Fruit fly (Drosophila melanogaster): ENCODE results near the gene Dnah3.

Gene Dnah3

DNA sequence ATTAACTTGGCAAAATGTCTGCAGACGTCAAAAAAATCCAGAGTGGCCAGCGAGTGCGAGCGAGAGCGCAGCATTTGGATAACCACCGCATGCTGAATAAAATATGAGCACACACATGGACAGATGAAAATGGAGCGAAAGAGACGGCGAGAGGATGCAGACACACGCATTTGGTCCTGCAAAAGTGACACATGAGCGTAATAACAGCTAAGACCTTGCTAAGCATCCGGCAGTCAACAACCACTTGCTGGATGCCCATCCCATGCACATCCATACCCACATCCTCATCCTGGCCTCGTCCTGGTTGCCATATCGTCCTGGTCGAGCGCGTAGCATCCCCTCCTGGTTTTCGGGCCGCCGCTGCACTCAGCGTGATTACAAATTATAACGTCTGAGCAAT, 18.4 kb upstream of the Dnah3 start:
- TF ChIP-seq CG34422 (GFP tag; IDR thresholded peaks at IDR 0.05): no peak
- peak; percentile 27 for TF ChIP-seq CG1832 (GFP tag; optimal IDR thresholded peaks at IDR 0.05)
- peak; percentile 65 for TF ChIP-seq CG8478 (optimal IDR thresholded peaks at IDR 0.05)
- TF ChIP-seq CG10274 (GFP tag; optimal IDR thresholded peaks at IDR 0.05): no peak
- TF ChIP-seq zen (tag; optimal IDR thresholded peaks at IDR 0.05): peak; percentile 23
- TF ChIP-seq lbe (GFP tag; optimal IDR thresholded peaks at IDR 0.05): no peak
- TF ChIP-seq Hey (tag; optimal IDR thresholded peaks at IDR 0.05): peak; percentile 22
- no peak for TF ChIP-seq fd102C (GFP tag; optimal IDR thresholded peaks at IDR 0.05)
- no peak for TF ChIP-seq zfh1 (GFP tag; IDR thresholded peaks at IDR 0.05)
- no peak for TF ChIP-seq so (GFP tag; IDR thresholded peaks at IDR 0.05)
- no peak for TF ChIP-seq CG11398 (GFP tag; optimal IDR thresholded peaks at IDR 0.05)
- peak in 1 of 2 experiments; percentile 47 for TF ChIP-seq tll (GFP tag; optimal IDR thresholded peaks at IDR 0.05)
- TF ChIP-seq twi (tag; optimal IDR thresholded peaks at IDR 0.05): peak; percentile 61
- no peak for TF ChIP-seq dpn (GFP tag; optimal IDR thresholded peaks at IDR 0.05)
- peak; percentile 45 for TF ChIP-seq cg (GFP tag; optimal IDR thresholded peaks at IDR 0.05)
- peak; percentile 14 for TF ChIP-seq CG15479 (GFP tag; optimal IDR thresholded peaks at IDR 0.05)
- no peak for TF ChIP-seq CG31224 (GFP tag; IDR thresholded peaks at IDR 0.05)
- peak; percentile 63 for TF ChIP-seq Nf-YC (tag; optimal IDR thresholded peaks at IDR 0.05)

DNA sequence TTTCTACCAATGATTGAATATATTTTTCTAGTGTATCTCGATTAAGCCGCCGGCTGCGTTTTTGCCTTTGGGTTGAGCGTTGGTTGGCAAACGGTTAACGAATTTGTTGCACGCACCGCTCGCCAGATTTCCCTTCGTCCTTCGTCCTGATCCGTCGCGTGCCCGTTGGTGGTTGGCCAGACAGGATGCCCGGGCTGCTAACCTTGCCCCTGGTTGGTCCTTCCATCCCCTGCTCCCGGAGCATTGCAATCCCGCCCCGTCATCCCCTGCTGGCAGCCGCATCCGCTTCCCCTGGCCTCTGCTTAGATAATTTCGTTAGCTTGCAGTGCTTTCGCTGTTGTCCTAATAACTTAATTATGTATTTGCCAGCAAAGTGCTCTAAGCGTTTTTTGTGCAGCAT, 17.6 kb upstream of the Dnah3 start:
- TF ChIP-seq cwo (GFP tag; optimal IDR thresholded peaks at IDR 0.05) (no peak), Nf-YC (tag; optimal IDR thresholded peaks at IDR 0.05) (peak; percentile 84), psq (GFP tag; optimal IDR thresholded peaks at IDR 0.05) (no peak), Nf-YB (GFP tag; optimal IDR thresholded peaks at IDR 0.05) (peak; percentile 84), NFAT (GFP tag; IDR thresholded peaks at IDR 0.05) (0 out of 2 replicates have a peak, but pooled peaks have one; percentile 19), Oaz (GFP tag; IDR thresholded peaks at IDR 0.05) (no peak), Hey (tag; optimal IDR thresholded peaks at IDR 0.05) (peak; percentile 52), zen2 (GFP tag; IDR thresholded peaks at IDR 0.05; ENCODE audit: partially characterized antibody) (no peak), sna (GFP tag; IDR thresholded peaks at IDR 0.05; ENCODE audit: partially characterized antibody) (no peak), CG8765 (GFP tag; IDR thresholded peaks at IDR 0.05) (0 out of 2 replicates have a peak, but pooled peaks have one; percentile 28), pnt (GFP tag; optimal IDR thresholded peaks at IDR 0.05) (no peak), CrebB (tag; optimal IDR thresholded peaks at IDR 0.05) (no peak), CG8281 (tag; optimal IDR thresholded peaks at IDR 0.05) (no peak)

DNA sequence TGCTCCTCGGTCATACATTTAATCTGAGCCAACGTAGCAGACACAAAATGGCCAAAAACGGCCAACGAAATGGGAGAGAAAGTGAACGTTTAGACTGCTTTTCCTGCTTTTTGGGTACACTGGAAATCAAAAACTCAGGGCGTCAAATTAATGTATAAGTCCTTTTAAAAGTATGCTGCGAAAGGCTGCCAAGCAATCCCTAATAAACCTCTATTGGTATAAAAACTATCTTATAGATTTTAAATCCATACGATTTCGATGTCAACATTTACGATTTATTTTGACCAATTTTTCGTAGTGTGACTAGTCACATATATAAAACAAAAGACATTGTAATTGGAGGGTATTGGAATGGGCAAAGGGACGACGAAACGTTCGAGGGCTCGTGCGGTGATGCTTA, 16.3 kb upstream of the Dnah3 start:
- TF ChIP-seq oc (tag; optimal IDR thresholded peaks at IDR 0.05): no peak
- peak; percentile 51; the same call in 2 of the 3 replicates for TF ChIP-seq dysf (GFP tag; IDR thresholded peaks at IDR 0.05)
- no peak for TF ChIP-seq TFAM (GFP tag; optimal IDR thresholded peaks at IDR 0.05)
- TF ChIP-seq lab (GFP tag; optimal IDR thresholded peaks at IDR 0.05): peak; percentile 28
- no peak for TF ChIP-seq CG5180 (GFP tag; optimal IDR thresholded peaks at IDR 0.05)
- no peak for TF ChIP-seq caup (GFP tag; optimal IDR thresholded peaks at IDR 0.05; ENCODE audit: severe bottlenecking)
- peak; percentile 41; the same call in 2 of the 3 replicates for TF ChIP-seq row (GFP tag; IDR thresholded peaks at IDR 0.05)
- 0 out of 2 replicates have a peak, but pooled peaks have one; percentile 5 for TF ChIP-seq CG32532 (GFP tag; IDR thresholded peaks at IDR 0.05)
- peak; percentile 4 for TF ChIP-seq CG15269 (tag; optimal IDR thresholded peaks at IDR 0.05)
- no peak for TF ChIP-seq CG6854 (GFP tag; optimal IDR thresholded peaks at IDR 0.05)
- 0 out of 3 replicates have a peak, but pooled peaks have one; percentile 6 for TF ChIP-seq ci (GFP tag; IDR thresholded peaks at IDR 0.05)
- TF ChIP-seq Rfx (GFP tag; IDR thresholded peaks at IDR 0.05): peak; percentile 20; the same call in 1 of the 2 replicates
- no peak for TF ChIP-seq Nf-YC (tag; optimal IDR thresholded peaks at IDR 0.05)
- no peak for TF ChIP-seq CG43689 (GFP tag; IDR thresholded peaks at IDR 0.05)
- no peak for TF ChIP-seq CG6689 (GFP tag; IDR thresholded peaks at IDR 0.05)
- TF ChIP-seq abd-A (tag; optimal IDR thresholded peaks at IDR 0.05): peak; percentile 25
- peak; percentile 20 for TF ChIP-seq gem (tag; optimal IDR thresholded peaks at IDR 0.05)
- peak; percentile 9; the same call in 1 of the 2 replicates for TF ChIP-seq Ada2b (GFP tag; IDR thresholded peaks at IDR 0.05)
- TF ChIP-seq CG14014 (GFP tag; IDR thresholded peaks at IDR 0.05): 0 out of 2 replicates have a peak, but pooled peaks have one; percentile 19
- TF ChIP-seq CG11504 (tag; optimal IDR thresholded peaks at IDR 0.05): peak; percentile 14
- TF ChIP-seq fd102C (GFP tag; optimal IDR thresholded peaks at IDR 0.05): no peak

All from whole organism, embryonic.